Worm (Caenorhabditis elegans) whole organism, young adult: Measurements from ENCODE around the gene C34E10.12.

Experiments
- K12H6.12 ChIP-seq: fragments of 200-800 bp; sonication (Bioruptor generic); optimal IDR thresholded peaks from 2 replicates; lab custom pipeline; 2018; ENCODE audit warnings: mild to moderate bottlenecking, missing genetic modification characterization, missing compliant biosample characterization
- T26A5.8 ChIP-seq: sonication (generic microtip); optimal IDR thresholded peaks from 2 replicates; lab custom pipeline; 2016; ENCODE audit warnings: missing genetic modification characterization, missing compliant biosample characterization
- Y53F4B.3 ChIP-seq: fragments of 200-800 bp; sonication (Bioruptor generic); IDR thresholded peaks from 2 replicates; pipeline ENCODE4 v1.3.6; 2022; ENCODE audit warnings: missing genetic modification reagents, missing genetic modification characterization, missing compliant biosample characterization
- Y53G8AR.9 ChIP-seq: fragments of 200-800 bp; sonication (Bioruptor generic); conservative IDR thresholded peaks from 2 replicates; pipeline ENCODE4 v1.3.6; 2022; ENCODE audit warnings: missing genetic modification reagents, missing genetic modification characterization, missing compliant biosample characterization
- Y79H2A.3 ChIP-seq: fragments of 200-800 bp; sonication (Bioruptor generic); conservative IDR thresholded peaks from 2 replicates; pipeline ENCODE4 v1.3.6; 2022; ENCODE audit warnings: missing genetic modification reagents, missing genetic modification characterization, missing compliant biosample characterization
- ceh-27 ChIP-seq: fragments of 200-800 bp; sonication (Bioruptor generic); optimal IDR thresholded peaks from 2 replicates; lab custom pipeline; 2018; ENCODE audit warnings: mild to moderate bottlenecking, missing genetic modification characterization, moderate library complexity, missing compliant biosample characterization
- ceh-40 ChIP-seq: fragments of 200-800 bp; sonication (Bioruptor generic); IDR thresholded peaks from 2 replicates; pipeline ENCODE4 v1.3.6; 2022; ENCODE audit warnings: missing genetic modification characterization, missing compliant biosample characterization
- ceh-58 ChIP-seq: fragments of 200-800 bp; sonication (Bioruptor generic); IDR thresholded peaks from 2 replicates; pipeline ENCODE4 v1.3.6; 2022; ENCODE audit warnings: missing genetic modification characterization, missing compliant biosample characterization
- chd-7 ChIP-seq: sonication (generic microtip); optimal IDR thresholded peaks from 2 replicates; lab custom pipeline; 2016; ENCODE audit warnings: mild to moderate bottlenecking, missing genetic modification characterization, moderate library complexity, missing compliant biosample characterization
- die-1 ChIP-seq: sonication (generic microtip); optimal IDR thresholded peaks from 2 replicates; lab custom pipeline; 2016; ENCODE audit warnings: missing genotype, mild to moderate bottlenecking, missing genetic modification characterization, missing compliant biosample characterization
- him-1 ChIP-seq: sonication (generic microtip); optimal IDR thresholded peaks from 2 replicates; lab custom pipeline; 2016; ENCODE audit warnings: missing genotype, missing genetic modification reagents, missing genetic modification characterization, missing compliant biosample characterization
- hrde-1 ChIP-seq: sonication (generic microtip); optimal IDR thresholded peaks from 2 replicates; lab custom pipeline; 2016; ENCODE audit warnings: missing genetic modification characterization, mild to moderate bottlenecking, missing compliant biosample characterization, moderate library complexity, missing genotype, missing genetic modification reagents, borderline replicate concordance
- let-526 ChIP-seq: fragments of 200-800 bp; sonication (Bioruptor generic); IDR thresholded peaks from 2 replicates; pipeline ENCODE4 v1.3.6; 2022; ENCODE audit warnings: missing genetic modification reagents, missing genetic modification characterization, missing compliant biosample characterization
- let-607 ChIP-seq, 2 experiments: fragments of 200-800 bp in 1 of 2; sonication (Bioruptor generic) in 1 of 2; sonication (generic microtip) in 1 of 2; optimal IDR thresholded peaks; 2 replicates each; lab custom pipeline; 2016 to 2018; ENCODE audit warnings: mild to moderate bottlenecking in 2 of 2, missing compliant biosample characterization in 2 of 2, missing genetic modification characterization in 2 of 2, moderate library complexity in 2 of 2, missing genotype in 1 of 2
- lin-35 ChIP-seq, 3 experiments: fragments of 150-350 bp in 2 of 3; sonication (generic microtip) in 1 of 3; optimal IDR thresholded peaks; 2 replicates each; lab custom pipeline; 2014 to 2018; ENCODE audit warnings: missing biosample characterization in 3 of 3, missing genetic modification characterization in 3 of 3, missing genetic modification reagents in 3 of 3
- madf-10 ChIP-seq: sonication (generic microtip); optimal IDR thresholded peaks from 2 replicates; lab custom pipeline; 2016; ENCODE audit warnings: mild to moderate bottlenecking, missing genetic modification characterization, missing compliant biosample characterization
- madf-8 ChIP-seq: fragments of 200-800 bp; sonication (Bioruptor generic); conservative IDR thresholded peaks from 2 replicates; pipeline ENCODE4 v1.3.6; 2022; ENCODE audit warnings: missing genetic modification reagents, missing genetic modification characterization, missing compliant biosample characterization
- mcd-1 ChIP-seq: fragments of 200-800 bp; sonication (Bioruptor generic); IDR thresholded peaks from 2 replicates; pipeline ENCODE4 v1.3.6; 2022; ENCODE audit warnings: missing genetic modification reagents, missing genetic modification characterization, missing compliant biosample characterization
- mes-4 ChIP-seq: sonication (generic microtip); optimal IDR thresholded peaks from 2 replicates; lab custom pipeline; 2016; ENCODE audit warnings: missing genotype, missing genetic modification characterization, missing compliant biosample characterization
- nhr-80 ChIP-seq: sonication (generic microtip); optimal IDR thresholded peaks from 2 replicates; lab custom pipeline; 2016; ENCODE audit warnings: missing genetic modification characterization, missing compliant biosample characterization
- rcor-1 ChIP-seq: fragments of 200-800 bp; sonication (Bioruptor generic); IDR thresholded peaks from 2 replicates; pipeline ENCODE4 v1.3.6; 2022; ENCODE audit warnings: missing genetic modification reagents, missing genetic modification characterization, missing compliant biosample characterization
- rec-8 ChIP-seq, 2 experiments: sonication (generic microtip); optimal IDR thresholded peaks; 2 replicates each; lab custom pipeline; 2016; ENCODE audit warnings: mild to moderate bottlenecking in 2 of 2, missing genetic modification characterization in 2 of 2, missing genetic modification reagents in 2 of 2, missing genotype in 2 of 2, missing biosample characterization in 1 of 2, missing compliant biosample characterization in 1 of 2, moderate library complexity in 1 of 2
- rpc-1 ChIP-seq, 2 experiments: fragments of 150-350 bp in 1 of 2; sonication (generic microtip) in 1 of 2; optimal IDR thresholded peaks; 2 replicates each; lab custom pipeline; 2014 to 2018; ENCODE audit warnings: missing biosample characterization in 1 of 2, missing genetic modification characterization in 1 of 2, missing genetic modification reagents in 1 of 2, missing genotype in 1 of 2
- ztf-26 ChIP-seq: sonication (generic microtip); optimal IDR thresholded peaks from 2 replicates; lab custom pipeline; 2017; ENCODE audit warnings: missing genetic modification characterization, missing compliant biosample characterization
- ztf-28 ChIP-seq: fragments of 200-800 bp; sonication (Bioruptor generic); IDR thresholded peaks from 2 replicates; pipeline ENCODE4 v1.3.6; 2022; ENCODE audit warnings: missing genetic modification reagents, missing genetic modification characterization, missing compliant biosample characterization

Gene C34E10.12

ce11 chrIII:5273396-5273857 lies 45.7 kb upstream of the C34E10.12 start, which contains the start of gene ztf-8 (continued):
- no peak for TF ChIP-seq madf-10 (tag; lab: Kevin White, UChicago)

- TF ChIP-seq lin-35 (GFP tag; optimal IDR thresholded peaks at IDR 0.05; lab: Kevin White, UChicago) (no peak), die-1 (tag; lab: Kevin White, UChicago) (no peak)
Observed at ce11 chrIII:5269814-5270213, 42.1 kb upstream of the C34E10.12 start, which contains the start of gene ZC395.4. ZC395.4 (plus strand) TSS chrIII:5270114.

ce11 chrIII:5268486-5268885 lies 40.8 kb upstream of the C34E10.12 start:
- TF ChIP-seq hrde-1 (tag; lab: Kevin White, UChicago) (no peak), lin-35 (GFP tag; optimal IDR thresholded peaks at IDR 0.05; lab: Kevin White, UChicago) (peak in 1 of 3 experiments; percentile 13), madf-8 (no peak), Y53F4B.3 (no peak), Y53G8AR.9 (GFP tag; lab: Robert Waterston, UW) (no peak), let-607 (tag; optimal IDR thresholded peaks at IDR 0.05; lab: Kevin White, UChicago) (peak in 1 of 2 experiments; percentile 19), rcor-1 (GFP tag; lab: Robert Waterston, UW) (no peak), mcd-1 (GFP tag; lab: Robert Waterston, UW) (no peak), ztf-28 (GFP tag; lab: Robert Waterston, UW) (0 out of 2 replicates have a peak, but pooled peaks have one; percentile 0), K12H6.12 (tag; lab: Kevin White, UChicago) (no peak), let-526 (GFP tag; lab: Robert Waterston, UW) (no peak)
- TF ChIP-seq, all 124 proteins: peak for 3

- TF ChIP-seq hrde-1 (tag; lab: Kevin White, UChicago), result no peak
- no peak for TF ChIP-seq chd-7
- TF ChIP-seq nhr-80 (tag; lab: Kevin White, UChicago), result peak; percentile 17
- no peak for TF ChIP-seq ceh-58 (GFP tag; lab: Robert Waterston, UW)
- TF ChIP-seq rec-8 (tag; optimal IDR thresholded peaks at IDR 0.05; lab: Kevin White, UChicago), result no peak
- peak; percentile 17 for TF ChIP-seq ceh-27 (GFP tag; lab: Kevin White, UChicago)
- TF ChIP-seq ztf-26 (tag; lab: Kevin White, UChicago), result no peak
- TF ChIP-seq lin-35 (GFP tag; optimal IDR thresholded peaks at IDR 0.05; lab: Kevin White, UChicago), result peak in 1 of 3 experiments; percentile 31
- peak; percentile 4 for TF ChIP-seq him-1 (tag; lab: Kevin White, UChicago)
- no peak for TF ChIP-seq madf-8
- no peak for TF ChIP-seq mes-4 (tag; lab: Kevin White, UChicago)
- TF ChIP-seq T26A5.8 (tag; lab: Kevin White, UChicago), result no peak
- no peak for TF ChIP-seq ceh-40 (GFP tag; lab: Robert Waterston, UW)
- no peak for TF ChIP-seq rpc-1 (optimal IDR thresholded peaks at IDR 0.05; lab: Kevin White, UChicago)
- TF ChIP-seq rpc-1 (tag; optimal IDR thresholded peaks at IDR 0.05; lab: Kevin White, UChicago), result peak; percentile 45
Observed at ce11 chrIII:5267217-5267906, 39.7 kb upstream of the C34E10.12 start, which contains the start of gene ZC395.5. ZC395.5 (plus strand) TSS chrIII:5267848.

ce11 chrIII:5264813-5265212 lies 37.1 kb upstream of the C34E10.12 start, which contains the start of gene gro-1:
gro-1 (plus strand) TSS chrIII:5265113.
- no peak for TF ChIP-seq Y79H2A.3 (GFP tag; lab: Robert Waterston, UW)
- no peak for TF ChIP-seq nhr-80 (tag; lab: Kevin White, UChicago)
